Worm (Caenorhabditis elegans): ENCODE measurements around the gene ZK669.2.

DNA sequence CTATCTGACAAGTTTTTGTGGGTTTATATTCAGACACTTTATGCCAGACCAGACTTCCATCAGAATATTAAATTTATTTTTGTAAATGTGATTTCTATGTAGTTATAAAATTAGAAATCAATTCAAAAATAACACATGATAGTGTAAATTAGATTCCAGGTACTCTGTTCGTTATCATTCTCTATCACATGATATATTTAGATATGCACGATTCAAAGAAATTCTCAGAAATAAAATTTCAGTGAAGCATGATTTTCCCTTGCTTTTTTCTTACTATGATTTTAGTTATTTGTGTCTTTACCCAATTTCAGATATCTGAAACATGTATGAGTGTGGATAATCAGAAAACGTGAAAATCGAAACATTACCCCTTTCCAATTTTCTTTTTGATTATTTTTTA lies 39.5 kb upstream of the ZK669.2 start:
- TF ChIP-seq fkh-10 (GFP tag; optimal IDR thresholded peaks at IDR 0.05) (peak; percentile 10), aly-2 (tag; optimal IDR thresholded peaks at IDR 0.05) (no peak), nhr-20 (tag; optimal IDR thresholded peaks at IDR 0.05) (peak; percentile 9), efl-1 (optimal IDR thresholded peaks at IDR 0.05) (no peak), efl-1 (GFP tag; optimal IDR thresholded peaks at IDR 0.05 in 1 of 2) (no peak), snu-23 (GFP tag; optimal IDR thresholded peaks at IDR 0.05) (no peak), jun-1 (tag; optimal IDR thresholded peaks at IDR 0.05) (no peak), swsn-7 (tag; optimal IDR thresholded peaks at IDR 0.05) (no peak)
